Worm (Caenorhabditis elegans) whole organism, mixed stage, embryonic: ENCODE results near the gene Y17G7B.20.

Experiments used
- blmp-1 ChIP-seq: fragments of 150-350 bp; optimal IDR thresholded peaks from 2 replicates; lab custom pipeline; 2014; ENCODE audit warnings: missing biosample characterization, missing genetic modification characterization
- ceh-39 ChIP-seq: fragments of 150-350 bp; optimal IDR thresholded peaks from 2 replicates; lab custom pipeline; 2014; ENCODE audit warnings: missing biosample characterization, missing genetic modification characterization
- ceh-43 ChIP-seq: fragments of 200-800 bp; sonication (Bioruptor generic); optimal IDR thresholded peaks from 2 replicates; lab custom pipeline; 2018; ENCODE audit warnings: mild to moderate bottlenecking, missing genetic modification characterization, moderate library complexity, missing compliant biosample characterization
- ces-1 ChIP-seq: fragments of 150-350 bp; optimal IDR thresholded peaks from 2 replicates; lab custom pipeline; 2014; ENCODE audit warnings: missing biosample characterization, missing genetic modification reagents, missing genetic modification characterization
- drap-1 ChIP-seq: fragments of 200-800 bp; sonication (Bioruptor generic); optimal IDR thresholded peaks from 3 replicates; lab custom pipeline; 2018; ENCODE audit warnings: mild to moderate bottlenecking, missing genetic modification characterization, missing compliant biosample characterization
- elt-1 ChIP-seq: sonication (generic microtip); optimal IDR thresholded peaks from 2 replicates; lab custom pipeline; 2017; ENCODE audit warnings: missing genetic modification characterization, mild to moderate bottlenecking, missing compliant biosample characterization, antibody characterized with exemption, moderate library complexity, borderline replicate concordance; ENCODE audit not compliant: insufficient read depth
- elt-3 ChIP-seq: fragments of 150-350 bp; optimal IDR thresholded peaks from 2 replicates; lab custom pipeline; 2014; ENCODE audit warnings: missing biosample characterization, missing genetic modification characterization
- flh-1 ChIP-seq: fragments of 200-800 bp; sonication (Bioruptor generic); optimal IDR thresholded peaks from 2 replicates; lab custom pipeline; 2018; ENCODE audit warnings: mild to moderate bottlenecking, missing genetic modification characterization, moderate library complexity, missing compliant biosample characterization
- ham-2 ChIP-seq: fragments of 200-800 bp; sonication (Bioruptor generic); optimal IDR thresholded peaks from 2 replicates; lab custom pipeline; 2018; ENCODE audit warnings: mild to moderate bottlenecking, missing genetic modification characterization, missing compliant biosample characterization
- hlh-1 ChIP-seq: fragments of 150-350 bp; optimal IDR thresholded peaks from 2 replicates; lab custom pipeline; 2014; ENCODE audit warnings: missing biosample characterization, missing genetic modification reagents, missing genetic modification characterization
- lin-13 ChIP-seq: fragments of 150-350 bp; optimal IDR thresholded peaks from 2 replicates; lab custom pipeline; 2014; ENCODE audit warnings: missing biosample characterization, missing genetic modification characterization
- lin-32 ChIP-seq: fragments of 200-800 bp; sonication (Bioruptor generic); optimal IDR thresholded peaks from 2 replicates; lab custom pipeline; 2018; ENCODE audit warnings: mild to moderate bottlenecking, missing genetic modification characterization, missing compliant biosample characterization
- lsy-2 ChIP-seq: fragments of 150-350 bp; optimal IDR thresholded peaks from 2 replicates; lab custom pipeline; 2014; ENCODE audit warnings: missing biosample characterization, missing genetic modification characterization
- mab-5 ChIP-seq: fragments of 150-350 bp; optimal IDR thresholded peaks from 2 replicates; lab custom pipeline; 2014; ENCODE audit warnings: missing biosample characterization, missing genetic modification characterization
- mep-1 ChIP-seq: fragments of 150-350 bp; optimal IDR thresholded peaks from 2 replicates; lab custom pipeline; 2017; ENCODE audit warnings: missing biosample characterization, missing genetic modification reagents, missing genetic modification characterization, inconsistent platforms
- mls-2 ChIP-seq: sonication (generic microtip); optimal IDR thresholded peaks from 2 replicates; lab custom pipeline; 2016; ENCODE audit warnings: mild to moderate bottlenecking, missing genetic modification characterization, moderate library complexity, missing compliant biosample characterization
- nhr-12 ChIP-seq: fragments of 150-350 bp; optimal IDR thresholded peaks from 2 replicates; lab custom pipeline; 2014; ENCODE audit warnings: missing biosample characterization, missing genetic modification characterization
- nhr-237 ChIP-seq: fragments of 150-350 bp; optimal IDR thresholded peaks from 2 replicates; lab custom pipeline; 2014; ENCODE audit warnings: missing biosample characterization, missing genetic modification characterization
- nhr-28 ChIP-seq: fragments of 150-350 bp; optimal IDR thresholded peaks from 2 replicates; lab custom pipeline; 2014; ENCODE audit warnings: missing biosample characterization, missing genetic modification characterization
- nhr-76 ChIP-seq: sonication (generic microtip); optimal IDR thresholded peaks from 2 replicates; lab custom pipeline; 2017; ENCODE audit warnings: missing biosample characterization, missing genetic modification characterization
- sem-2 ChIP-seq: fragments of 200-800 bp; sonication (Bioruptor generic); optimal IDR thresholded peaks from 2 replicates; lab custom pipeline; 2018; ENCODE audit warnings: mild to moderate bottlenecking, missing genetic modification characterization, missing compliant biosample characterization
- sptf-1 ChIP-seq: sonication (generic microtip); optimal IDR thresholded peaks from 2 replicates; lab custom pipeline; 2017; ENCODE audit warnings: mild to moderate bottlenecking, missing genetic modification characterization, moderate library complexity, missing compliant biosample characterization
- unc-120 ChIP-seq: sonication (generic microtip); optimal IDR thresholded peaks from 2 replicates; lab custom pipeline; 2017; ENCODE audit warnings: missing genetic modification characterization, missing compliant biosample characterization; ENCODE audit not compliant: poor library complexity, severe bottlenecking
- unc-39 ChIP-seq: fragments of 150-350 bp; optimal IDR thresholded peaks from 2 replicates; lab custom pipeline; 2014; ENCODE audit warnings: missing biosample characterization, missing genetic modification characterization
- unc-62 ChIP-seq: fragments of 150-350 bp; optimal IDR thresholded peaks from 2 replicates; lab custom pipeline; 2014; ENCODE audit warnings: missing biosample characterization, missing genetic modification reagents, missing genetic modification characterization
- zip-8 ChIP-seq: fragments of 150-350 bp; optimal IDR thresholded peaks from 2 replicates; lab custom pipeline; 2014; ENCODE audit warnings: missing biosample characterization, missing genetic modification characterization
- ztf-11 ChIP-seq: fragments of 150-350 bp; optimal IDR thresholded peaks from 2 replicates; lab custom pipeline; 2014; ENCODE audit warnings: missing biosample characterization, missing genetic modification characterization

The Y17G7B.20 gene

ce11 chrII:11979449-11980095 lies at the start of gene Y17G7B.20, which contains the start of gene ash-2:
Y17G7B.20 (minus strand) TSS chrII:11979844.
ash-2 (plus strand) TSS chrII:11979838.
- no peak for TF ChIP-seq nhr-28 (tag; lab: Kevin White, UChicago)
- peak; percentile 33 for TF ChIP-seq lin-13
- no peak for TF ChIP-seq unc-120 (tag; lab: Kevin White, UChicago)
- TF ChIP-seq ceh-39 (tag; lab: Kevin White, UChicago), result peak; percentile 100
- TF ChIP-seq ham-2, result no peak
- peak; percentile 16 for TF ChIP-seq ztf-11
- peak; percentile 29 for TF ChIP-seq ces-1 (GFP tag; lab: Kevin White, UChicago)
- TF ChIP-seq flh-1 (GFP tag; lab: Kevin White, UChicago), result no peak
- no peak for TF ChIP-seq blmp-1
- TF ChIP-seq hlh-1 (tag; lab: Kevin White, UChicago), result peak; percentile 3

- no peak for TF ChIP-seq ham-2
- no peak for TF ChIP-seq mab-5 (tag; lab: Kevin White, UChicago)
- TF ChIP-seq elt-3 (tag; lab: Kevin White, UChicago), result no peak
- TF ChIP-seq nhr-12 (tag; lab: Kevin White, UChicago), result no peak
- no peak for TF ChIP-seq zip-8 (tag; lab: Kevin White, UChicago)
- TF ChIP-seq drap-1, result no peak
- no peak for TF ChIP-seq mep-1 (tag; lab: Kevin White, UChicago)
- no peak for TF ChIP-seq unc-39 (tag; lab: Kevin White, UChicago)
- TF ChIP-seq unc-62 (GFP tag; lab: Kevin White, UChicago), result no peak
- no peak for TF ChIP-seq ztf-11
- TF ChIP-seq unc-120 (tag; lab: Kevin White, UChicago), result no peak
- TF ChIP-seq lin-32 (GFP tag; lab: Kevin White, UChicago), result no peak
- no peak for TF ChIP-seq nhr-76
- TF ChIP-seq ces-1 (GFP tag; lab: Kevin White, UChicago), result no peak
- no peak for TF ChIP-seq blmp-1
- no peak for TF ChIP-seq lin-13
- no peak for TF ChIP-seq lsy-2 (tag; lab: Kevin White, UChicago)
Observed at ce11 chrII:12028707-12029106, 49.1 kb upstream of the Y17G7B.20 start.

ce11 chrII:12027697-12028245 lies 48.1 kb upstream of the Y17G7B.20 start, which contains the start of gene Y17G7B.8:
Y17G7B.8 (minus strand) TSS chrII:12027747.
- TF ChIP-seq nhr-28 (tag; lab: Kevin White, UChicago) (no peak), unc-39 (tag; lab: Kevin White, UChicago) (no peak), elt-3 (tag; lab: Kevin White, UChicago) (no peak), ceh-43 (GFP tag; lab: Kevin White, UChicago) (no peak)

ce11 chrII:12023315-12023878 lies 43.8 kb upstream of the Y17G7B.20 start, which contains the start of gene Y17G7B.12:
Y17G7B.12 (plus strand) TSS chrII:12023861.
- TF ChIP-seq ces-1 (GFP tag; lab: Kevin White, UChicago) (peak; percentile 39), lsy-2 (tag; lab: Kevin White, UChicago) (peak; percentile 89), drap-1 (no peak)

ce11 chrII:12008772-12009171 lies 29.1 kb upstream of the Y17G7B.20 start, which contains the start of gene glb-29:
glb-29 (plus strand) TSS chrII:12009072.
- TF ChIP-seq ceh-43 (GFP tag; lab: Kevin White, UChicago), result no peak
- no peak for TF ChIP-seq nhr-28 (tag; lab: Kevin White, UChicago)
- no peak for TF ChIP-seq sptf-1
- TF ChIP-seq ces-1 (GFP tag; lab: Kevin White, UChicago), result no peak
- TF ChIP-seq lin-32 (GFP tag; lab: Kevin White, UChicago), result no peak
- no peak for TF ChIP-seq hlh-1 (tag; lab: Kevin White, UChicago)
- no peak for TF ChIP-seq mls-2
- no peak for TF ChIP-seq sem-2 (GFP tag; lab: Kevin White, UChicago)
- no peak for TF ChIP-seq nhr-12 (tag; lab: Kevin White, UChicago)
- TF ChIP-seq, all 35 proteins: peak for 0

- TF ChIP-seq nhr-237 (tag; lab: Kevin White, UChicago), result peak; percentile 1
- TF ChIP-seq zip-8 (tag; lab: Kevin White, UChicago), result peak; percentile 69
- TF ChIP-seq elt-1, result peak; percentile 17
- no peak for TF ChIP-seq ceh-39 (tag; lab: Kevin White, UChicago)
- TF ChIP-seq, all 35 proteins: peak for 3
Observed at ce11 chrII:12006575-12007098, 27.0 kb upstream of the Y17G7B.20 start, which contains the start of gene mcm-2. mcm-2 (minus strand) TSS chrII:12006625.
